Fruit fly (Drosophila melanogaster): ENCODE data around the gene CG18789.

Gene CG18789

DNA sequence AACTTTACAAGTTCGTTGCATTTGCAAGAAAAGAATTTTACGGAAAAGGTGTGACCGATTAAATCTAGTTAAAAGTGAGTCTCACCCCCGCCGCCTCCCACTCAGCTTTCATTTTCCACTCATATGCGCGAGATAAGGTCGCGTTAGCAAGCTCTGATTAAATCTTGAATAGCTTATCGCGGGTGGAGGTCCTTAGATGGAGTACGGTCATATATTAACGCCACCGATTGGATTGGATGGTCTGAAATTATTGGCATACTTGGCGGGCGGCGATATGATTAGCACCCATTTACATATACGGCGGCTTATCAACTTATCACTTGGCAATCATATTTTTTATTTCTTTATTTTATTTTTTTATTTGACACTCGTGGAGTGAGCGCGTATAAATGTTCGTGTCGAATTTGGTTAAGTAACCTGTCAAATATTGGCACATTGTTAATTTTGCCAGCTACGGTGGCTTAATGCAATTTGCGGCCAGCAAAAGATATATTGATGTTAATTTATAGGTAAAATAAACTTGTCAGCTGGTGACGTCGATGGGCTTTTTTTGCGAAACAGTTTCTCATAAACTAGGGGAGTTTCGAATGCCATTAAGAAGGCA lies 34.5 kb upstream of the CG18789 start:
- TF ChIP-seq Dif (GFP tag; optimal IDR thresholded peaks at IDR 0.05; ENCODE audit: partially characterized antibody) (peak; percentile 2), Rel (GFP tag; optimal IDR thresholded peaks at IDR 0.05) (no peak), Rel (tag; optimal IDR thresholded peaks at IDR 0.05) (peak; percentile 15), dsf (GFP tag; optimal IDR thresholded peaks at IDR 0.05; ENCODE audit: borderline replicate concordance) (no peak), Abd-B (GFP tag; optimal IDR thresholded peaks at IDR 0.05) (no peak), br (GFP tag; optimal IDR thresholded peaks at IDR 0.05) (peak; percentile 51), Sp1 (GFP tag; optimal IDR thresholded peaks at IDR 0.05) (peak; percentile 48), h (GFP tag; optimal IDR thresholded peaks at IDR 0.05) (peak; percentile 67)

DNA sequence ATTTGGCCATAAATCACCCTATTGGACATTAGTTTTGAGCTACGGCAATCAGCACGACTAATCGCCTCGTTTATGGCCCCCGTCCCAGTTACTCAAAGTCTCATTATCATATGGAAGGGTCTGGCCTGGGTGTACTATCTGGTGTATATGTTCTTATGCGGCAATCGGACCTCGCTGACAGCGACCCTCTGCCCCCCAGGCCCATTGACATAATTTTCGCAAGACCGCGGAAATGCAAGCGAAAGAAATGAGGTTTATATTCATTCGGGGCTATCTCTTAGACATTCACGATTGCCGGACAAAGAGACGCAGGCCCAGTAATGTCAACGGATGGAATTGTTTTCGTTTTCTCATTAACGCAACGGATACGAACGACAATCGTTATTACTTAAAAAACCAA lies 33.6 kb upstream of the CG18789 start:
- TF ChIP-seq tai (GFP tag; optimal IDR thresholded peaks at IDR 0.05), result no peak
- no peak for TF ChIP-seq Rel (GFP tag; optimal IDR thresholded peaks at IDR 0.05)
- TF ChIP-seq Rel (tag; optimal IDR thresholded peaks at IDR 0.05), result no peak
- TF ChIP-seq ey (GFP tag; optimal IDR thresholded peaks at IDR 0.05), result no peak
- TF ChIP-seq CG9705 (GFP tag; optimal IDR thresholded peaks at IDR 0.05), result no peak
- TF ChIP-seq OdsH (GFP tag; optimal IDR thresholded peaks at IDR 0.05), result no peak
- TF ChIP-seq psq (GFP tag; optimal IDR thresholded peaks at IDR 0.05), result no peak
- no peak for TF ChIP-seq lola (GFP tag; optimal IDR thresholded peaks at IDR 0.05)
- no peak for TF ChIP-seq Sp1 (GFP tag; optimal IDR thresholded peaks at IDR 0.05)

DNA sequence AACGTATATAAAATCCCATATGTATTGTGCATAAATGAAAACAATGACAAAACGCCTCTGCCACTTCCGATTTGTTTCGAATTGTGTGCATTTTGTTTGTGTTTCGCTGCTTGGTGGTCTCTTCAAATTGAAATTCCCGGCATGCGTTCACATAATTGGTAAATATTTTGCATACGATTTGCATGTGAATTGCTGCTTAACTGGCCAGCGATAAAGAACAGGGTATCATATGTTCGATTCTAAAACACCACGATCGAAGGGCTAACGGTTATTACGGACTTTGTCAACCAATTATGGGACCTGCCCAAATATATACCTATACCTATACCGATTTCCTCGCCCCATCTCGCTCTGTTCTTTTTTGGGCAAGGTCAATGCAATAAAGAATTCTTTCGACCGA lies 32.9 kb upstream of the CG18789 start:
- TF ChIP-seq h (GFP tag; optimal IDR thresholded peaks at IDR 0.05) (no peak), brk (GFP tag; optimal IDR thresholded peaks at IDR 0.05) (no peak), Vsx2 (GFP tag; optimal IDR thresholded peaks at IDR 0.05; ENCODE audit: partially characterized antibody) (no peak), rgr (GFP tag; optimal IDR thresholded peaks at IDR 0.05) (no peak), lola (GFP tag; optimal IDR thresholded peaks at IDR 0.05) (no peak), br (GFP tag; optimal IDR thresholded peaks at IDR 0.05) (no peak), Abd-B (GFP tag; optimal IDR thresholded peaks at IDR 0.05) (no peak), usp (GFP tag; optimal IDR thresholded peaks at IDR 0.05) (no peak), N (GFP tag; optimal IDR thresholded peaks at IDR 0.05) (no peak), sage (GFP tag; optimal IDR thresholded peaks at IDR 0.05) (no peak), Hr83 (GFP tag; optimal IDR thresholded peaks at IDR 0.05; ENCODE audit: poor library complexity, severe bottlenecking) (no peak)

- TF ChIP-seq CrebA (GFP tag; optimal IDR thresholded peaks at IDR 0.05; ENCODE audit: borderline replicate concordance), result no peak
- TF ChIP-seq foxo (GFP tag; optimal IDR thresholded peaks at IDR 0.05), result no peak
- TF ChIP-seq Mio (GFP tag; optimal IDR thresholded peaks at IDR 0.05), result no peak
- no peak for TF ChIP-seq CG9705 (GFP tag; optimal IDR thresholded peaks at IDR 0.05)
- no peak for TF ChIP-seq dmrt93B (GFP tag; optimal IDR thresholded peaks at IDR 0.05)
- TF ChIP-seq Hnf4 (GFP tag; optimal IDR thresholded peaks at IDR 0.05), result no peak
- no peak for TF ChIP-seq woc (GFP tag; optimal IDR thresholded peaks at IDR 0.05)
- no peak for TF ChIP-seq Myc (optimal IDR thresholded peaks at IDR 0.05)
- TF ChIP-seq pan (optimal IDR thresholded peaks at IDR 0.05), result no peak
- TF ChIP-seq Hr78 (GFP tag; optimal IDR thresholded peaks at IDR 0.05), result no peak
- TF ChIP-seq OdsH (GFP tag; optimal IDR thresholded peaks at IDR 0.05), result no peak
- no peak for TF ChIP-seq Rel (GFP tag; optimal IDR thresholded peaks at IDR 0.05)
- no peak for TF ChIP-seq Rel (tag; optimal IDR thresholded peaks at IDR 0.05)
- TF ChIP-seq psq (GFP tag; optimal IDR thresholded peaks at IDR 0.05), result no peak
- no peak for TF ChIP-seq fru (GFP tag; optimal IDR thresholded peaks at IDR 0.05)
- no peak for TF ChIP-seq br (GFP tag; optimal IDR thresholded peaks at IDR 0.05)
- no peak for TF ChIP-seq Dfd (GFP tag; optimal IDR thresholded peaks at IDR 0.05)
- TF ChIP-seq dsf (GFP tag; optimal IDR thresholded peaks at IDR 0.05; ENCODE audit: borderline replicate concordance), result no peak
- TF ChIP-seq HLH106 (tag; optimal IDR thresholded peaks at IDR 0.05), result no peak
- TF ChIP-seq tai (GFP tag; optimal IDR thresholded peaks at IDR 0.05), result no peak
- TF ChIP-seq brk (GFP tag; optimal IDR thresholded peaks at IDR 0.05), result no peak
Measured at dm6 chr2L:12027435-12027834, 32.2 kb upstream of the CG18789 start, which contains the start of gene dmGlut. Gene dmGlut (plus strand): TSS chr2L:12027438.

Measured in whole organism, wandering third instar larva.